Fruit fly (Drosophila melanogaster): ENCODE data around the gene CG13784.

Gene CG13784

dm6 chr2L:7219650-7220267 is at the start of gene CG13784 (continued):
- TF ChIP-seq MESR4 (GFP tag; optimal IDR thresholded peaks at IDR 0.05) (peak; percentile 76), Atf3 (GFP tag; optimal IDR thresholded peaks at IDR 0.05) (no peak), gsb-n (tag; optimal IDR thresholded peaks at IDR 0.05) (peak; percentile 44), tap (tag; optimal IDR thresholded peaks at IDR 0.05) (no peak), abd-A (tag; optimal IDR thresholded peaks at IDR 0.05) (no peak), CG15479 (GFP tag; optimal IDR thresholded peaks at IDR 0.05) (no peak), Xrp1 (GFP tag; IDR thresholded peaks at IDR 0.05) (peak; percentile 16; the same call in 1 of the 2 replicates), wor (GFP tag; IDR thresholded peaks at IDR 0.05) (no peak), CTCF (GFP tag; optimal IDR thresholded peaks at IDR 0.05) (no peak), dmrt11E (tag; optimal IDR thresholded peaks at IDR 0.05) (peak; percentile 22), CG1792 (GFP tag; optimal IDR thresholded peaks at IDR 0.05) (no peak), CG6175 (GFP tag; IDR thresholded peaks at IDR 0.05) (no peak; the same call in 2 of the 3 replicates), CG4424 (GFP tag; optimal IDR thresholded peaks at IDR 0.05) (no peak), Gsc (GFP tag; IDR thresholded peaks at IDR 0.05) (no peak), Hey (tag; optimal IDR thresholded peaks at IDR 0.05) (no peak), CG18764 (GFP tag; optimal IDR thresholded peaks at IDR 0.05) (no peak), CG11695 (GFP tag; IDR thresholded peaks at IDR 0.05) (peak; percentile 23; the same call in 1 of the 3 replicates), tna (GFP tag; IDR thresholded peaks at IDR 0.05; ENCODE audit: partially characterized antibody) (peak; percentile 58; the same call in 1 of the 2 replicates), B-H2 (GFP tag; optimal IDR thresholded peaks at IDR 0.05) (peak; percentile 57), CG2712 (tag; optimal IDR thresholded peaks at IDR 0.05) (peak; percentile 55), ttk (GFP tag; IDR thresholded peaks at IDR 0.05) (no peak), sc (optimal IDR thresholded peaks at IDR 0.05) (no peak), sc (GFP tag; optimal IDR thresholded peaks at IDR 0.05) (no peak), CG17802 (tag; optimal IDR thresholded peaks at IDR 0.05) (peak; percentile 5), ci (GFP tag; IDR thresholded peaks at IDR 0.05) (peak; percentile 52; the same call in 1 of the 3 replicates), grau (tag; optimal IDR thresholded peaks at IDR 0.05) (peak; percentile 20), CG6689 (GFP tag; IDR thresholded peaks at IDR 0.05) (no peak), esg (GFP tag; conservative IDR thresholded peaks at IDR 0.05) (no peak), CG10565 (GFP tag; optimal IDR thresholded peaks at IDR 0.05) (no peak), CG9609 (GFP tag; optimal IDR thresholded peaks at IDR 0.05) (no peak), CG10209 (GFP tag; optimal IDR thresholded peaks at IDR 0.05) (peak; percentile 34), gfzf (GFP tag; optimal IDR thresholded peaks at IDR 0.05) (peak; percentile 96), CG5245 (GFP tag; optimal IDR thresholded peaks at IDR 0.05) (no peak), ind (GFP tag; optimal IDR thresholded peaks at IDR 0.05) (peak; percentile 6), peb (GFP tag; IDR thresholded peaks at IDR 0.05) (no peak), slbo (GFP tag; IDR thresholded peaks at IDR 0.05) (peak; percentile 42), emc (GFP tag; optimal IDR thresholded peaks at IDR 0.05) (peak; percentile 30)

dm6 chr2L:7265970-7266369 is 46.1 kb upstream of the CG13784 start:
- no peak for TF ChIP-seq ranshi (GFP tag; IDR thresholded peaks at IDR 0.05)
- TF ChIP-seq CG12942 (GFP tag; optimal IDR thresholded peaks at IDR 0.05) = peak; percentile 17
- peak; percentile 43 for TF ChIP-seq CG30403 (GFP tag; optimal IDR thresholded peaks at IDR 0.05)
- TF ChIP-seq CG14050 (GFP tag; IDR thresholded peaks at IDR 0.05) = 0 out of 3 replicates have a peak, but pooled peaks have one; percentile 9
- TF ChIP-seq slbo (GFP tag; IDR thresholded peaks at IDR 0.05) = peak; percentile 14; the same call in 1 of the 2 replicates
- peak; percentile 29 for TF ChIP-seq Fer3 (tag; optimal IDR thresholded peaks at IDR 0.05)
- peak; percentile 23 for TF ChIP-seq dmrt11E (tag; optimal IDR thresholded peaks at IDR 0.05)
- TF ChIP-seq Nf-YA (GFP tag; IDR thresholded peaks at IDR 0.05) = peak; percentile 37; the same call in 1 of the 2 replicates
- peak; percentile 3 for TF ChIP-seq nmo (GFP tag; optimal IDR thresholded peaks at IDR 0.05)
- TF ChIP-seq hkb (optimal IDR thresholded peaks at IDR 0.05) = no peak
- TF ChIP-seq hkb (GFP tag; IDR thresholded peaks at IDR 0.05) = peak; percentile 56; the same call in 1 of the 2 replicates
- TF ChIP-seq Hr3 (GFP tag; optimal IDR thresholded peaks at IDR 0.05) = peak; percentile 34
- TF ChIP-seq CG17361 (GFP tag; IDR thresholded peaks at IDR 0.05) = peak; percentile 45; the same call in 2 of the 3 replicates
- peak; percentile 56 for TF ChIP-seq CG11504 (tag; optimal IDR thresholded peaks at IDR 0.05)
- TF ChIP-seq Hr51 (GFP tag; optimal IDR thresholded peaks at IDR 0.05) = peak in 1 of 2 experiments; percentile 31
- no peak for TF ChIP-seq inv (GFP tag; IDR thresholded peaks at IDR 0.05; ENCODE audit: partially characterized antibody)
- TF ChIP-seq CG12659 (GFP tag; optimal IDR thresholded peaks at IDR 0.05) = no peak
- no peak for TF ChIP-seq Poxn (GFP tag; IDR thresholded peaks at IDR 0.05)

Data from whole organism, embryonic.